Worm (Caenorhabditis elegans): Measurements from ENCODE around the gene bath-30.

bath-30 gene

ce11 chrII:3297914-3298313 lies 48.3 kb downstream of the bath-30 start, which contains the start of gene btb-18:
Gene btb-18, plus strand, starts transcription at chrII:3298214.
- no peak for TF ChIP-seq nhr-12 (tag; optimal IDR thresholded peaks at IDR 0.05)
- no peak for TF ChIP-seq skn-1 (tag; optimal IDR thresholded peaks at IDR 0.05)
- TF ChIP-seq nhr-21 (tag; optimal IDR thresholded peaks at IDR 0.05): no peak
- no peak for TF ChIP-seq crh-2 (tag; optimal IDR thresholded peaks at IDR 0.05)

- TF ChIP-seq aly-2 (tag; optimal IDR thresholded peaks at IDR 0.05): no peak
- TF ChIP-seq fos-1 (tag; optimal IDR thresholded peaks at IDR 0.05): peak; percentile 45
These were observed 49.5 kb downstream of the bath-30 start, which contains the start of gene btb-16 for ce11 chrII:3296644-3297043. Gene btb-16, plus strand, starts transcription at chrII:3296883.

Data from whole organism, L2 larva.